Fruit fly (Drosophila melanogaster): ENCODE results near the gene tara.

The tara gene

dm6 chr3R:16305185-16305989, 79.9 kb downstream of the tara start, which contains the start of gene Zip89B (continued):
- TF ChIP-seq grau (tag; optimal IDR thresholded peaks at IDR 0.05) (no peak), Myb (GFP tag; optimal IDR thresholded peaks at IDR 0.05) (peak; percentile 61)

- no peak for TF ChIP-seq Ptx1 (GFP tag; IDR thresholded peaks at IDR 0.05)
- TF ChIP-seq CG7556 (GFP tag; optimal IDR thresholded peaks at IDR 0.05) = no peak
- TF ChIP-seq Sin3A (optimal IDR thresholded peaks at IDR 0.05) = no peak
- no peak for TF ChIP-seq Dfd (GFP tag; optimal IDR thresholded peaks at IDR 0.05)
- peak in 1 of 2 experiments; percentile 54 for TF ChIP-seq Pdp1 (GFP tag; optimal IDR thresholded peaks at IDR 0.05)
- no peak for TF ChIP-seq CG16813 (GFP tag; IDR thresholded peaks at IDR 0.05; ENCODE audit: partially characterized antibody)
- no peak for TF ChIP-seq tio (GFP tag; optimal IDR thresholded peaks at IDR 0.05)
- peak; percentile 0 for TF ChIP-seq CG15479 (GFP tag; optimal IDR thresholded peaks at IDR 0.05)
- no peak for TF ChIP-seq Trl (optimal IDR thresholded peaks at IDR 0.05)
- no peak for TF ChIP-seq Trl (GFP tag; optimal IDR thresholded peaks at IDR 0.05)
- peak; percentile 44 for TF ChIP-seq sd (tag; optimal IDR thresholded peaks at IDR 0.05)
- TF ChIP-seq Med (GFP tag) = peak; percentile 28
- TF ChIP-seq caup (GFP tag; optimal IDR thresholded peaks at IDR 0.05; ENCODE audit: severe bottlenecking) = no peak
Measured at dm6 chr3R:16308057-16308456, 82.6 kb downstream of the tara start.

dm6 chr3R:16309302-16310080, 84.0 kb downstream of the tara start:
- TF ChIP-seq CG17568 (GFP tag; optimal IDR thresholded peaks at IDR 0.05) (no peak), sim (GFP tag; IDR thresholded peaks at IDR 0.05) (no peak), maf-S (GFP tag; optimal IDR thresholded peaks at IDR 0.05) (peak; percentile 37), Sry-δ (GFP tag; optimal IDR thresholded peaks at IDR 0.05) (peak; percentile 12), fru (optimal IDR thresholded peaks at IDR 0.05) (no peak), Atf6 (GFP tag; IDR thresholded peaks at IDR 0.05) (peak; percentile 60; the same call in 1 of the 2 replicates), PHDP (tag; optimal IDR thresholded peaks at IDR 0.05) (peak; percentile 3), Drgx (GFP tag; IDR thresholded peaks at IDR 0.05) (peak; percentile 56; the same call in 1 of the 2 replicates), CG18764 (GFP tag; optimal IDR thresholded peaks at IDR 0.05) (no peak), Abd-B (GFP tag; optimal IDR thresholded peaks at IDR 0.05) (no peak), ind (GFP tag; optimal IDR thresholded peaks at IDR 0.05) (peak; percentile 26), CG31365 (tag; optimal IDR thresholded peaks at IDR 0.05) (no peak), CG6689 (GFP tag; IDR thresholded peaks at IDR 0.05) (peak; percentile 41), Oaz (GFP tag; IDR thresholded peaks at IDR 0.05) (no peak), Dref (GFP tag; IDR thresholded peaks at IDR 0.05) (no peak), CG15479 (GFP tag; optimal IDR thresholded peaks at IDR 0.05) (peak; percentile 1), CG11696 (GFP tag; IDR thresholded peaks at IDR 0.05) (0 out of 2 replicates have a peak, but pooled peaks have one; percentile 31), Bdp1 (GFP tag; optimal IDR thresholded peaks at IDR 0.05) (no peak), CG14441 (GFP tag; IDR thresholded peaks at IDR 0.05) (peak; percentile 38; the same call in 1 of the 2 replicates), CG1603 (tag; optimal IDR thresholded peaks at IDR 0.05) (peak; percentile 19), prd (optimal IDR thresholded peaks at IDR 0.05) (no peak), prd (GFP tag; IDR thresholded peaks at IDR 0.05) (no peak; the same call in 2 of the 3 replicates), Pdp1 (GFP tag; optimal IDR thresholded peaks at IDR 0.05) (peak; percentile 2 to 34), CG2202 (tag; optimal IDR thresholded peaks at IDR 0.05) (no peak), lab (GFP tag; optimal IDR thresholded peaks at IDR 0.05) (peak; percentile 53), CG1647 (GFP tag; optimal IDR thresholded peaks at IDR 0.05) (no peak), row (GFP tag; IDR thresholded peaks at IDR 0.05) (peak; percentile 67), dysf (GFP tag; IDR thresholded peaks at IDR 0.05) (peak; percentile 42; the same call in 1 of the 3 replicates), dpn (GFP tag; optimal IDR thresholded peaks at IDR 0.05) (peak in 1 of 2 experiments; percentile 36), ERR (GFP tag; optimal IDR thresholded peaks at IDR 0.05) (peak; percentile 1), HLH4C (GFP tag; IDR thresholded peaks at IDR 0.05; ENCODE audit: partially characterized antibody) (no peak), CG2199 (GFP tag; IDR thresholded peaks at IDR 0.05) (no peak), mam (GFP tag; optimal IDR thresholded peaks at IDR 0.05) (peak; percentile 23)
